5 worm cellular contexts compared by ENCODE assay signal in genomic region chrIV:13154391-13155283, ce11.
TF ChIP-seq lines count a peak whose summit lies in the region.

Gene crld-1 (minus strand): TSS chrIV:13154441.
Gene msh-5 (plus strand): TSS chrIV:13155233.

TF ChIP-seq in whole organism, L1 larva, 84 proteins besides CTCF, POLR2A, EP300 and RAD21 (continues in another document):
- no peak for TF ChIP-seq pqm-1 (tag; optimal IDR thresholded peaks at IDR 0.05; lab: Kevin White, UChicago)
- peak in 1 of 2 experiments; percentile 21 for TF ChIP-seq lin-35 (GFP tag; optimal IDR thresholded peaks at IDR 0.05; lab: Kevin White, UChicago)
- peak; percentile 24 for TF ChIP-seq nhr-85 (tag; lab: Kevin White, UChicago)
- no peak for TF ChIP-seq lin-15B (tag; optimal IDR thresholded peaks at IDR 0.05; lab: Kevin White, UChicago)
- no peak for TF ChIP-seq tbx-2 (tag; optimal IDR thresholded peaks at IDR 0.05; lab: Kevin White, UChicago)
- TF ChIP-seq fkh-10 (GFP tag; optimal IDR thresholded peaks at IDR 0.05; lab: Kevin White, UChicago): no peak
- no peak for TF ChIP-seq efl-3 (GFP tag; optimal IDR thresholded peaks at IDR 0.05; lab: Kevin White, UChicago)
- TF ChIP-seq nhr-76 (tag; optimal IDR thresholded peaks at IDR 0.05; lab: Kevin White, UChicago): no peak
- no peak for TF ChIP-seq unc-130 (tag; optimal IDR thresholded peaks at IDR 0.05; lab: Kevin White, UChicago)
- peak; percentile 29 to 36 for TF ChIP-seq efl-1 (optimal IDR thresholded peaks at IDR 0.05; lab: Kevin White, UChicago)
- TF ChIP-seq efl-1 (GFP tag; optimal IDR thresholded peaks at IDR 0.05 in 1 of 2; lab: Kevin White, UChicago): peak in 1 of 2 experiments; percentile 81
- no peak for TF ChIP-seq nhr-71 (tag; optimal IDR thresholded peaks at IDR 0.05; lab: Kevin White, UChicago)
- TF ChIP-seq mep-1 (tag; optimal IDR thresholded peaks at IDR 0.05; lab: Kevin White, UChicago): no peak
- no peak for TF ChIP-seq unc-86 (tag; optimal IDR thresholded peaks at IDR 0.05; lab: Kevin White, UChicago)
- no peak for TF ChIP-seq egl-27 (tag; optimal IDR thresholded peaks at IDR 0.05; lab: Kevin White, UChicago)
- TF ChIP-seq vab-15 (tag; optimal IDR thresholded peaks at IDR 0.05; lab: Kevin White, UChicago): no peak
- TF ChIP-seq tlp-1 (tag; optimal IDR thresholded peaks at IDR 0.05; lab: Kevin White, UChicago): no peak
- peak in 1 of 3 experiments; percentile 12 for TF ChIP-seq dpl-1 (GFP tag; optimal IDR thresholded peaks at IDR 0.05; lab: Kevin White, UChicago)
- TF ChIP-seq mef-2 (tag; optimal IDR thresholded peaks at IDR 0.05; lab: Kevin White, UChicago): no peak

TF ChIP-seq in whole organism, L2 larva, 48 proteins besides CTCF, POLR2A, EP300 and RAD21:
- TF ChIP-seq nhr-129 (tag; optimal IDR thresholded peaks at IDR 0.05; lab: Kevin White, UChicago) (peak; percentile 44), alr-1 (tag; optimal IDR thresholded peaks at IDR 0.05; lab: Kevin White, UChicago) (no peak), unc-55 (GFP tag; optimal IDR thresholded peaks at IDR 0.05; lab: Kevin White, UChicago) (peak; percentile 2)

TF ChIP-seq in whole organism, L3 larva, 47 proteins besides CTCF, POLR2A, EP300 and RAD21:
- TF ChIP-seq hmg-11 (tag; optimal IDR thresholded peaks at IDR 0.05; lab: Kevin White, UChicago) (peak; percentile 25), nhr-43 (tag; optimal IDR thresholded peaks at IDR 0.05; lab: Kevin White, UChicago; ENCODE audit: poor library complexity, severe bottlenecking) (no peak)

TF ChIP-seq in whole organism, L4 larva, 104 proteins besides CTCF, POLR2A, EP300 and RAD21:
- TF ChIP-seq Y48G9A.11 (GFP tag; IDR thresholded peaks at IDR 0.05; lab: Robert Waterston, UW) (no peak), mxl-3 (GFP tag; optimal IDR thresholded peaks at IDR 0.05; lab: Kevin White, UChicago) (no peak), ceh-82 (tag; optimal IDR thresholded peaks at IDR 0.05; lab: Kevin White, UChicago) (no peak), dmd-8 (GFP tag; IDR thresholded peaks at IDR 0.05; lab: Robert Waterston, UW) (no peak), F10B5.3 (tag; optimal IDR thresholded peaks at IDR 0.05; lab: Kevin White, UChicago) (no peak), ces-1 (GFP tag; optimal IDR thresholded peaks at IDR 0.05; lab: Kevin White, UChicago) (no peak), ztf-7 (tag; optimal IDR thresholded peaks at IDR 0.05; lab: Kevin White, UChicago) (no peak), D1046.2 (GFP tag; IDR thresholded peaks at IDR 0.05; lab: Robert Waterston, UW) (no peak), snpc-1.2 (GFP tag; IDR thresholded peaks at IDR 0.05; lab: Robert Waterston, UW) (0 out of 2 replicates have a peak, but pooled peaks have one; percentile 50), T26A8.4 (GFP tag; IDR thresholded peaks at IDR 0.05; lab: Robert Waterston, UW) (no peak), mes-2 (tag; optimal IDR thresholded peaks at IDR 0.05; lab: Kevin White, UChicago; ENCODE audit: poor library complexity, severe bottlenecking) (peak; percentile 3), dve-1 (tag; optimal IDR thresholded peaks at IDR 0.05; lab: Kevin White, UChicago; ENCODE audit: insufficient read depth) (no peak), nhr-10 (tag; optimal IDR thresholded peaks at IDR 0.05; lab: Kevin White, UChicago) (no peak)

TF ChIP-seq in whole organism, young adult, 124 proteins besides CTCF, POLR2A, EP300 and RAD21:
- TF ChIP-seq D2030.7 (GFP tag; IDR thresholded peaks at IDR 0.05; lab: Robert Waterston, UW): peak; percentile 54
- peak; percentile 82 for TF ChIP-seq madf-8 (GFP tag; conservative IDR thresholded peaks at IDR 0.05; lab: Robert Waterston, UW)
- no peak for TF ChIP-seq F55B11.4 (tag; optimal IDR thresholded peaks at IDR 0.05; lab: Kevin White, UChicago; ENCODE audit: borderline replicate concordance, insufficient read depth)
- TF ChIP-seq let-526 (GFP tag; IDR thresholded peaks at IDR 0.05; lab: Robert Waterston, UW): no peak
- TF ChIP-seq ceh-91 (GFP tag; IDR thresholded peaks at IDR 0.05; lab: Robert Waterston, UW): peak; percentile 51; the same call in 1 of the 2 replicates
- TF ChIP-seq xnd-1 (tag; optimal IDR thresholded peaks at IDR 0.05; lab: Kevin White, UChicago): peak; percentile 81
- TF ChIP-seq lin-54 (GFP tag; optimal IDR thresholded peaks at IDR 0.05; lab: Kevin White, UChicago): peak; percentile 63
- peak; percentile 71; the same call in 1 of the 2 replicates for TF ChIP-seq attf-6 (GFP tag; IDR thresholded peaks at IDR 0.05; lab: Robert Waterston, UW)
- peak; percentile 29 for TF ChIP-seq tbp1 (GFP tag; optimal IDR thresholded peaks at IDR 0.05; lab: Kevin White, UChicago)
- TF ChIP-seq snpc-1.3 (tag; optimal IDR thresholded peaks at IDR 0.05; lab: Kevin White, UChicago; ENCODE audit: insufficient read depth): peak; percentile 32
- peak; percentile 36 for TF ChIP-seq snpc-4 (GFP tag; optimal IDR thresholded peaks at IDR 0.05; lab: Kevin White, UChicago)
- peak in 1 of 4 experiments; percentile 69 for TF ChIP-seq snpc-4 (tag; optimal IDR thresholded peaks at IDR 0.05; lab: Kevin White, UChicago)
- TF ChIP-seq rcor-1 (GFP tag; IDR thresholded peaks at IDR 0.05; lab: Robert Waterston, UW): 0 out of 2 replicates have a peak, but pooled peaks have one; percentile 43
- peak; percentile 38 for TF ChIP-seq efl-1 (GFP tag; optimal IDR thresholded peaks at IDR 0.05; lab: Kevin White, UChicago)
- no peak for TF ChIP-seq lin-40 (tag; optimal IDR thresholded peaks at IDR 0.05; lab: Kevin White, UChicago)
- TF ChIP-seq lsl-1 (GFP tag; optimal IDR thresholded peaks at IDR 0.05; lab: Kevin White, UChicago): peak; percentile 97
- peak; percentile 93 for TF ChIP-seq F33H1.4 (GFP tag; IDR thresholded peaks at IDR 0.05; lab: Robert Waterston, UW)
- TF ChIP-seq ceh-40 (GFP tag; IDR thresholded peaks at IDR 0.05; lab: Robert Waterston, UW): no peak
- TF ChIP-seq madf-6 (GFP tag; IDR thresholded peaks at IDR 0.05; lab: Robert Waterston, UW): peak; percentile 90
